Comparison of ENCODE assay signal across 4 worm cellular contexts in the genomic region with DNA sequence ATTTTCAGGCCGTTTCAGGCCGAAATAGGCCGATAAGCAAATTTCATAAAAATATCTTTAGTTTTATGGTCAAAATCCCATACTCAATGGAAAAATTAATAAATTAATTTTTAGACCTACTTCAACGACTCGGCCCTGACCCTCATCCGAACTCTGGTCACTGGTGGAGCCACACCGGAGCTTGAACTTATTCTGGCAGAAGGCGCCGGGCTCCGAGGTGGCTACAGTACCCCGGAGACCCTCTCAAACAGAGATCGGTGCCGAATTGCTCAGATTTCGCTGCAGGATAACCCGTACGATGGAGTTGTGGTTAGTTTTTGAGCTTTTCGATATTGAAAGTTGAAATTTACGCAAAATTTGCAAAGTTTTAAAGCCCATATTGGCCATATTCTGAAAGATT.
A peak's percentile ranks its signal among the peaks of the same experiment; 100 is the strongest.
TF ChIP-seq lines count a peak whose summit lies in the region.

No protein-coding gene starts in this region.

TF ChIP-seq in whole organism, L4 larva, 104 proteins besides CTCF, POLR2A, EP300 and RAD21:
- TF ChIP-seq aha-1 (tag; lab: Kevin White, UChicago) (peak; percentile 71), fos-1 (tag; optimal IDR thresholded peaks at IDR 0.05; lab: Kevin White, UChicago) (no peak), dmd-9 (GFP tag; IDR thresholded peaks at IDR 0.05; lab: Robert Waterston, UW) (no peak), madf-5 (GFP tag; IDR thresholded peaks at IDR 0.05; lab: Robert Waterston, UW) (no peak), dve-1 (tag; optimal IDR thresholded peaks at IDR 0.05; lab: Kevin White, UChicago; ENCODE audit: insufficient read depth) (no peak), zip-2 (tag; optimal IDR thresholded peaks at IDR 0.05; lab: Kevin White, UChicago) (no peak), nhr-76 (tag; optimal IDR thresholded peaks at IDR 0.05; lab: Kevin White, UChicago) (no peak), nhr-11 (tag; optimal IDR thresholded peaks at IDR 0.05; lab: Kevin White, UChicago) (no peak), nhr-10 (tag; optimal IDR thresholded peaks at IDR 0.05; lab: Kevin White, UChicago) (no peak), hlh-30 (tag; optimal IDR thresholded peaks at IDR 0.05; lab: Kevin White, UChicago; ENCODE audit: insufficient read depth) (no peak), ceh-62 (tag; optimal IDR thresholded peaks at IDR 0.05; lab: Kevin White, UChicago) (no peak), set-16 (GFP tag; IDR thresholded peaks at IDR 0.05; lab: Robert Waterston, UW) (peak; percentile 56; the same call in 1 of the 2 replicates)

TF ChIP-seq in whole organism, early embryonic, 17 proteins besides CTCF, POLR2A, EP300 and RAD21:
- TF ChIP-seq hnd-1 (tag; optimal IDR thresholded peaks at IDR 0.05; lab: Kevin White, UChicago) (no peak), ceh-13 (GFP tag; optimal IDR thresholded peaks at IDR 0.05; lab: Kevin White, UChicago) (peak; percentile 4), sea-1 (GFP tag; conservative IDR thresholded peaks at IDR 0.05; lab: Robert Waterston, UW) (no peak), scrt-1 (GFP tag; IDR thresholded peaks at IDR 0.05; lab: Robert Waterston, UW) (no peak)

TF ChIP-seq in whole organism, late embryonic, 69 proteins besides CTCF, POLR2A, EP300 and RAD21:
- TF ChIP-seq pag-3 (tag; optimal IDR thresholded peaks at IDR 0.05; lab: Kevin White, UChicago; ENCODE audit: borderline replicate concordance): peak; percentile 64
- no peak for TF ChIP-seq elt-4 (tag; optimal IDR thresholded peaks at IDR 0.05; lab: Kevin White, UChicago)
- TF ChIP-seq pqm-1 (tag; optimal IDR thresholded peaks at IDR 0.05; lab: Kevin White, UChicago): no peak
- TF ChIP-seq pha-2 (tag; optimal IDR thresholded peaks at IDR 0.05; lab: Kevin White, UChicago): no peak
- no peak for TF ChIP-seq unc-55 (GFP tag; optimal IDR thresholded peaks at IDR 0.05; lab: Kevin White, UChicago)
- no peak for TF ChIP-seq ceh-2 (tag; optimal IDR thresholded peaks at IDR 0.05; lab: Kevin White, UChicago)
TF ChIP-seq in whole organism, late embryonic: peak in this region for 1.

TF ChIP-seq in whole organism, young adult, 124 proteins besides CTCF, POLR2A, EP300 and RAD21:
- TF ChIP-seq zfh-2 (GFP tag; conservative IDR thresholded peaks at IDR 0.05; lab: Robert Waterston, UW) (peak; percentile 54), F55B11.4 (tag; optimal IDR thresholded peaks at IDR 0.05; lab: Kevin White, UChicago; ENCODE audit: borderline replicate concordance, insufficient read depth) (no peak), F37B4.10 (GFP tag; IDR thresholded peaks at IDR 0.05; lab: Robert Waterston, UW) (no peak), F52B5.7 (tag; optimal IDR thresholded peaks at IDR 0.05; lab: Kevin White, UChicago) (no peak)
